Worm (Caenorhabditis elegans): Measurements from ENCODE around the gene dab-1.

DNA sequence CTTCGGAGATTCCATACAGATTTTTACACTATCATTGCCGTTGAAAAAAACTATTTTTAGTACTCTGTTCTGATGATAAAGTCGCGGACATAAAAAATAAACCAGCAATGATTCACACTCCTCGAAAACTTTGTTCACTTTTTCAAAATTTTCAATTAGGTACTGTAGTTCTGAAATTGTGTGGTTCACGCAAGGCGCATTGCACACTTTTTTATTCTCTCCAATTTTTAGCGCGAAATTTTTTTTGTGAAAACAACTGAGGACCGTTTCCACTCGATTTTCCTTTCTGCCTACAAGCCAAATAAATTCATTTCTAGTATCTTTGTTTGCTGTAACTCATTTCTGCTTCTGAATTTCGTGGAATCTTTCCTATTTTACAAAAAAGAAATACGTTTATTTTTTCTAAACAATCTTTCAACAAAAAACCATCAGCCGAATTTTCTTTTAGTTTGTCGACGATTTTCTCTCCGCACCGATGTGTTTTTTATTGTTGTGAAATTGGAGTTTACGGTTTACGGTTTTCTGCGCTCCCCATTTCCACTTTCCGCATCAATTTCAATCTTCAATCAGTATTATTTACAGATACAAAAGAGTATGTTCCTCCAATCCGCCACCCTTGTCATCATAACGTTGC lies 31.1 kb downstream of the dab-1 start, which contains the start of gene F35C11.5:
- TF ChIP-seq nhr-11 (tag; optimal IDR thresholded peaks at IDR 0.05): no peak
- no peak for TF ChIP-seq ceh-82 (tag; optimal IDR thresholded peaks at IDR 0.05)
- TF ChIP-seq nhr-25 (tag; optimal IDR thresholded peaks at IDR 0.05): no peak
- TF ChIP-seq crh-2 (tag; optimal IDR thresholded peaks at IDR 0.05): no peak
- TF ChIP-seq elt-1 (tag; optimal IDR thresholded peaks at IDR 0.05): no peak
- TF ChIP-seq lsy-2 (tag; optimal IDR thresholded peaks at IDR 0.05): no peak
- no peak for TF ChIP-seq aly-2 (tag; optimal IDR thresholded peaks at IDR 0.05)
- TF ChIP-seq unc-62 (GFP tag; optimal IDR thresholded peaks at IDR 0.05): no peak
- no peak for TF ChIP-seq zag-1 (tag; optimal IDR thresholded peaks at IDR 0.05)
- no peak for TF ChIP-seq F13H6.1 (tag; optimal IDR thresholded peaks at IDR 0.05)
- TF ChIP-seq ama-1 (optimal IDR thresholded peaks at IDR 0.05): no peak
- TF ChIP-seq sem-4 (tag; optimal IDR thresholded peaks at IDR 0.05): no peak
- no peak for TF ChIP-seq snpc-4 (tag; optimal IDR thresholded peaks at IDR 0.05)
- TF ChIP-seq lin-39 (tag; optimal IDR thresholded peaks at IDR 0.05): no peak

Measured in whole organism, L2 larva.